Worm (Caenorhabditis elegans): ENCODE measurements around the gene C31E10.6.
A peak's percentile ranks its signal among the peaks of the same experiment; 100 is the strongest.
"Not testable (repeated sequence)": the region's sequence is repeated elsewhere in the genome, so short reads cannot be mapped to it uniquely, and the experiment has no call there.

The C31E10.6 gene

ce11 chrX:13973086-13973485 is 23.1 kb upstream of the C31E10.6 start:
- peak; percentile 7 for TF ChIP-seq sma-9 (GFP tag; optimal IDR thresholded peaks at IDR 0.05)
- TF ChIP-seq sma-9 (tag; optimal IDR thresholded peaks at IDR 0.05) = not testable (repeated sequence)

DNA sequence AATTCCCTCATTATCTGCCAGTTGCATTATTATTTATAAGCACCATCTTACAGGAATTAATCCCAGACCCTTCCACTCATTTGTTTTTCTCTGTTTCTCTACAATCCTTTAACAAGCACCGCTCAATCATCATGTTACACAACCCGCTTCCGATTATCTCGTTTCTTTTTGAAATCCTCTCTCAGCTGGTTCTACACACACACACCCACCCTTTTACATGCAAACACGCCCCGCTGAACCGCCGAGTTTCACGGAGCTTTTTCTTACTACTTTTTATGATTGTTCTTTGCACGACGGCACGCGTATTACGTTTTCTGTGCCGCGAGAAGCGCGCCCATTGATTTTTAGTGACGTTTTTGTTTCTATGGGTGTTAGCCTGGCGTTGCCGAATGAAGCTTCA is 22.4 kb upstream of the C31E10.6 start:
- peak; percentile 68 for TF ChIP-seq F13H6.1 (tag; optimal IDR thresholded peaks at IDR 0.05)
- TF ChIP-seq egl-27 (tag; optimal IDR thresholded peaks at IDR 0.05) = no peak
- peak; percentile 20 for TF ChIP-seq crh-2 (tag; optimal IDR thresholded peaks at IDR 0.05)
- TF ChIP-seq nhr-25 (tag; optimal IDR thresholded peaks at IDR 0.05) = no peak
- no peak for TF ChIP-seq blmp-1 (tag; optimal IDR thresholded peaks at IDR 0.05; ENCODE audit: insufficient read depth)
- no peak for TF ChIP-seq dmd-4 (tag; optimal IDR thresholded peaks at IDR 0.05)
- TF ChIP-seq mab-5 (tag; optimal IDR thresholded peaks at IDR 0.05) = peak; percentile 43
- TF ChIP-seq aly-2 (tag; optimal IDR thresholded peaks at IDR 0.05) = no peak
- peak; percentile 57 for TF ChIP-seq C34F6.9 (tag; optimal IDR thresholded peaks at IDR 0.05)
- no peak for TF ChIP-seq unc-62 (GFP tag; optimal IDR thresholded peaks at IDR 0.05)
- no peak for TF ChIP-seq ZK546.5 (tag; optimal IDR thresholded peaks at IDR 0.05)
- TF ChIP-seq zag-1 (tag; optimal IDR thresholded peaks at IDR 0.05) = no peak
- TF ChIP-seq lin-39 (tag; optimal IDR thresholded peaks at IDR 0.05) = no peak
- TF ChIP-seq snpc-4 (tag; optimal IDR thresholded peaks at IDR 0.05) = no peak
- TF ChIP-seq Y55F3AM.14 (GFP tag; optimal IDR thresholded peaks at IDR 0.05) = peak; percentile 48
- TF ChIP-seq lin-11 (tag; optimal IDR thresholded peaks at IDR 0.05) = peak; percentile 31
- no peak for TF ChIP-seq nhr-77 (tag; optimal IDR thresholded peaks at IDR 0.05)
- TF ChIP-seq nhr-21 (tag; optimal IDR thresholded peaks at IDR 0.05) = no peak
- no peak for TF ChIP-seq mbf-1 (tag; optimal IDR thresholded peaks at IDR 0.05)
- TF ChIP-seq elt-1 (tag; optimal IDR thresholded peaks at IDR 0.05) = no peak
- TF ChIP-seq ztf-11 (tag; optimal IDR thresholded peaks at IDR 0.05) = no peak
- TF ChIP-seq sma-9 (GFP tag; optimal IDR thresholded peaks at IDR 0.05) = peak; percentile 56
- no peak for TF ChIP-seq sma-9 (tag; optimal IDR thresholded peaks at IDR 0.05)
- no peak for TF ChIP-seq ceh-16 (tag; optimal IDR thresholded peaks at IDR 0.05)
- no peak for TF ChIP-seq unc-39 (tag; optimal IDR thresholded peaks at IDR 0.05)
- TF ChIP-seq sem-4 (tag; optimal IDR thresholded peaks at IDR 0.05) = peak; percentile 19
- no peak for TF ChIP-seq R02D3.7 (tag; optimal IDR thresholded peaks at IDR 0.05)
- TF ChIP-seq nhr-23 (tag; optimal IDR thresholded peaks at IDR 0.05) = no peak
- no peak for TF ChIP-seq ztf-4 (tag; optimal IDR thresholded peaks at IDR 0.05)
- TF ChIP-seq sma-3 (GFP tag; optimal IDR thresholded peaks at IDR 0.05) = no peak
- no peak for TF ChIP-seq ama-1 (optimal IDR thresholded peaks at IDR 0.05)
- TF ChIP-seq ztf-1 (GFP tag; conservative IDR thresholded peaks at IDR 0.05) = no peak
- peak in 1 of 2 experiments; percentile 51 for TF ChIP-seq lsy-2 (tag; optimal IDR thresholded peaks at IDR 0.05)
- no peak for TF ChIP-seq lin-13 (GFP tag; optimal IDR thresholded peaks at IDR 0.05)
- no peak for TF ChIP-seq nhr-237 (tag; optimal IDR thresholded peaks at IDR 0.05)
- no peak for TF ChIP-seq nhr-12 (tag; optimal IDR thresholded peaks at IDR 0.05)
- peak; percentile 16 for TF ChIP-seq fos-1 (tag; optimal IDR thresholded peaks at IDR 0.05)
- TF ChIP-seq nhr-11 (tag; optimal IDR thresholded peaks at IDR 0.05) = no peak
- no peak for TF ChIP-seq nhr-10 (tag; optimal IDR thresholded peaks at IDR 0.05)
- no peak for TF ChIP-seq peb-1 (tag; optimal IDR thresholded peaks at IDR 0.05)
- TF ChIP-seq nhr-6 (tag; optimal IDR thresholded peaks at IDR 0.05) = no peak
- no peak for TF ChIP-seq alr-1 (tag; optimal IDR thresholded peaks at IDR 0.05)
- peak; percentile 65 for TF ChIP-seq unc-55 (GFP tag; optimal IDR thresholded peaks at IDR 0.05)
- TF ChIP-seq skn-1 (tag; optimal IDR thresholded peaks at IDR 0.05) = no peak
- peak in 1 of 2 experiments; percentile 11 for TF ChIP-seq mdl-1 (tag; optimal IDR thresholded peaks at IDR 0.05)
- TF ChIP-seq nhr-129 (tag; optimal IDR thresholded peaks at IDR 0.05) = peak; percentile 63
- no peak for TF ChIP-seq gmeb-1 (tag; optimal IDR thresholded peaks at IDR 0.05)
